Fruit fly (Drosophila melanogaster): ENCODE data around the gene Hsc70-2.

DNA sequence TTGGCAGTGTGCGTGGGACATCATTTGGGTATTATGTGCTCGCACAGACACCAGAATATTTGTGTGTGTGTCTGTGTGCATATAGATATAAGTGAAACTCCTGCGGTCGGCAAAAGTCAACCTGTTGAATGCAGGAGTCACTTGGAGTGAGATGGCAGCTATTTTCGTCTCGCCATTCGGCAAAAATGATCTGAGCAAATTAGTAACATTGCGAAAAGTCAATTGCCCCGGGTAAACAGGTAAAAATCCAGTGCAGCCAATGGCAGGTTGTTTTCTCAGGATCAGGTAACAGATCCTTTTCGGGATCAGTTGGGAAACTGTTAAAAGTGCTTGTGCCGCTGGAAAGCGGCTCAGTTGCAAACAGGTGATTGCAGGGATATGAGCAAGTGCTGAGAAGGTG is 27.5 kb downstream of the Hsc70-2 start:
- TF ChIP-seq pan (optimal IDR thresholded peaks at IDR 0.05) (no peak), psq (optimal IDR thresholded peaks at IDR 0.05) (no peak), usp (GFP tag; optimal IDR thresholded peaks at IDR 0.05) (no peak), Dll (optimal IDR thresholded peaks at IDR 0.05) (no peak), CG8478 (optimal IDR thresholded peaks at IDR 0.05) (no peak)

All from whole organism.